Fruit fly (Drosophila melanogaster) whole organism, embryonic: ENCODE measurements around the gene Efr.
A peak's percentile ranks its signal among the peaks of the same experiment; 100 is the strongest.

ENCODE experiments used
- Abd-B ChIP-seq: fragments of 200-800 bp; sonication (Bioruptor generic); optimal IDR thresholded peaks from 2 replicates; lab custom pipeline; 2018; ENCODE audit warnings: missing biosample characterization, mild to moderate bottlenecking, missing genetic modification characterization, moderate library complexity
- Atf6 ChIP-seq: fragments of 200-800 bp; sonication (Bioruptor generic); IDR thresholded peaks from 2 replicates; pipeline ENCODE4 v1.3.6; 2022; ENCODE audit warnings: missing biosample characterization, missing genetic modification characterization
- BtbVII ChIP-seq: fragments of 200-800 bp; sonication (Bioruptor generic); optimal IDR thresholded peaks from 3 replicates; lab custom pipeline; 2017; ENCODE audit warnings: missing biosample characterization, mild to moderate bottlenecking, missing genetic modification characterization
- CG11560 ChIP-seq: fragments of 200-800 bp; sonication (Bioruptor generic); IDR thresholded peaks from 3 replicates; pipeline ENCODE4 v1.3.6; 2022; ENCODE audit warnings: missing biosample characterization, missing genetic modification characterization
- CG12071 ChIP-seq: fragments of 200-800 bp; sonication (Bioruptor generic); optimal IDR thresholded peaks from 3 replicates; lab custom pipeline; 2018; ENCODE audit warnings: missing biosample characterization, mild to moderate bottlenecking, missing genetic modification characterization
- CG13624 ChIP-seq: fragments of 200-800 bp; sonication (Bioruptor generic); optimal IDR thresholded peaks from 2 replicates; lab custom pipeline; 2016; ENCODE audit warnings: missing biosample characterization, missing genetic modification characterization
- CG13894 ChIP-seq: fragments of 200-800 bp; sonication (Bioruptor generic); optimal IDR thresholded peaks from 3 replicates; lab custom pipeline; 2018; ENCODE audit warnings: missing biosample characterization, mild to moderate bottlenecking, missing genetic modification characterization, moderate library complexity
- CG14050 ChIP-seq: fragments of 200-800 bp; sonication (Bioruptor generic); IDR thresholded peaks from 3 replicates; pipeline ENCODE4 v1.3.6; 2022; ENCODE audit warnings: missing biosample characterization, missing genetic modification characterization
- CG15696 ChIP-seq: fragments of 200-800 bp; sonication (Bioruptor generic); optimal IDR thresholded peaks from 2 replicates; lab custom pipeline; 2019; ENCODE audit warnings: missing biosample characterization, mild to moderate bottlenecking, missing genetic modification characterization, moderate library complexity
- CG17328 ChIP-seq: fragments of 200-800 bp; sonication (Bioruptor generic); IDR thresholded peaks from 2 replicates; pipeline ENCODE4 v1.3.6; 2022; ENCODE audit warnings: missing biosample characterization, missing genetic modification characterization
- CG17912 ChIP-seq: fragments of 200-800 bp; sonication (Bioruptor generic); optimal IDR thresholded peaks from 2 replicates; lab custom pipeline; 2018; ENCODE audit warnings: missing biosample characterization, mild to moderate bottlenecking, missing genetic modification characterization
- CG2202 ChIP-seq: fragments of 200-800 bp; sonication (Bioruptor generic); optimal IDR thresholded peaks from 2 replicates; lab custom pipeline; 2018; ENCODE audit warnings: missing biosample characterization, mild to moderate bottlenecking, missing genetic modification characterization
- CG2712 ChIP-seq: fragments of 200-800 bp; optimal IDR thresholded peaks from 3 replicates; lab custom pipeline; 2019; ENCODE audit warnings: missing biosample characterization, mild to moderate bottlenecking, missing genetic modification characterization, moderate library complexity
- CG30431 ChIP-seq: fragments of 200-800 bp; sonication (Bioruptor generic); optimal IDR thresholded peaks from 2 replicates; lab custom pipeline; 2017; ENCODE audit warnings: missing biosample characterization, missing genetic modification characterization
- CG33557 ChIP-seq: fragments of 200-800 bp; sonication (Bioruptor generic); optimal IDR thresholded peaks from 2 replicates; lab custom pipeline; 2019; ENCODE audit warnings: missing biosample characterization, mild to moderate bottlenecking, missing genetic modification characterization, moderate library complexity
- CG34376 ChIP-seq: fragments of 200-800 bp; sonication (Bioruptor generic); optimal IDR thresholded peaks from 2 replicates; lab custom pipeline; 2018; ENCODE audit warnings: missing biosample characterization, mild to moderate bottlenecking, missing genetic modification characterization
- CG3847 ChIP-seq: fragments of 200-800 bp; sonication (Bioruptor generic); IDR thresholded peaks from 2 replicates; pipeline ENCODE4 v1.3.6; 2022; ENCODE audit warnings: missing biosample characterization, missing genetic modification characterization
- CG4328 ChIP-seq: fragments of 200-800 bp; sonication (Bioruptor generic); optimal IDR thresholded peaks from 3 replicates; lab custom pipeline; 2017; ENCODE audit warnings: missing biosample characterization, missing genetic modification reagents, missing genetic modification characterization
- CG7928 ChIP-seq: fragments of 200-800 bp; sonication (Bioruptor generic); optimal IDR thresholded peaks from 2 replicates; lab custom pipeline; 2017; ENCODE audit warnings: missing biosample characterization, mild to moderate bottlenecking, missing genetic modification characterization
- CG8089 ChIP-seq: fragments of 200-800 bp; sonication (Bioruptor generic); optimal IDR thresholded peaks from 3 replicates; lab custom pipeline; 2016; ENCODE audit warnings: missing biosample characterization, missing genetic modification characterization
- CG8359 ChIP-seq: fragments of 200-800 bp; sonication (Bioruptor generic); optimal IDR thresholded peaks from 2 replicates; lab custom pipeline; 2017; ENCODE audit warnings: missing biosample characterization, mild to moderate bottlenecking, missing genetic modification characterization, borderline replicate concordance
- CG9876 ChIP-seq: fragments of 200-800 bp; sonication (Bioruptor generic); optimal IDR thresholded peaks from 2 replicates; lab custom pipeline; 2016; ENCODE audit warnings: missing biosample characterization, missing genetic modification characterization
- CG9932 ChIP-seq: fragments of 200-800 bp; sonication (Bioruptor generic); IDR thresholded peaks from 2 replicates; pipeline ENCODE4 v1.3.6; 2022; ENCODE audit warnings: missing biosample characterization, missing genetic modification characterization
- Dll ChIP-seq: fragments of 200-800 bp; sonication (Bioruptor generic); IDR thresholded peaks from 4 replicates; pipeline ENCODE4 v1.3.6; 2022; ENCODE audit warnings: missing biosample characterization, missing genetic modification characterization; ENCODE audit not compliant: partially characterized antibody
- E2f2 ChIP-seq: fragments of 200-800 bp; sonication (Bioruptor generic); IDR thresholded peaks from 2 replicates; pipeline ENCODE4 v1.3.6; 2022; ENCODE audit warnings: missing biosample characterization, missing genetic modification characterization
- Elba2 ChIP-seq: fragments of 200-800 bp; sonication (Bioruptor generic); optimal IDR thresholded peaks from 3 replicates; lab custom pipeline; 2016; ENCODE audit warnings: missing biosample characterization, missing genetic modification characterization
- GATAe ChIP-seq: fragments of 200-800 bp; sonication (Bioruptor generic); conservative IDR thresholded peaks from 2 replicates; pipeline ENCODE4 v1.3.6; 2022; ENCODE audit warnings: missing biosample characterization, missing genetic modification characterization
- HHEX ChIP-seq: fragments of 200-800 bp; sonication (Bioruptor generic); optimal IDR thresholded peaks from 3 replicates; lab custom pipeline; 2017; ENCODE audit warnings: missing biosample characterization, mild to moderate bottlenecking, missing genetic modification characterization, missing genetic modification reagents
- HLH54F ChIP-seq: fragments of 200-800 bp; sonication (Bioruptor generic); optimal IDR thresholded peaks from 3 replicates; lab custom pipeline; 2016; ENCODE audit warnings: missing biosample characterization, missing genetic modification characterization
- Myb ChIP-seq: fragments of 200-800 bp; sonication (Bioruptor generic); optimal IDR thresholded peaks from 2 replicates; lab custom pipeline; 2016; ENCODE audit warnings: missing biosample characterization, missing genetic modification characterization
- Six4 ChIP-seq: fragments of 200-800 bp; sonication (Bioruptor generic); optimal IDR thresholded peaks from 2 replicates; lab custom pipeline; 2016; ENCODE audit warnings: missing biosample characterization, missing genetic modification characterization
- Stat92E ChIP-seq, 3 experiments: fragments of >200 bp in 2 of 3; fragments of 200-800 bp in 1 of 3; sonication (Bioruptor generic) in 1 of 3; optimal IDR thresholded peaks; 2 replicates each; lab custom pipeline; 2017 to 2019; ENCODE audit warnings: missing biosample characterization in 3 of 3, missing genetic modification characterization in 3 of 3, mild to moderate bottlenecking in 1 of 3, moderate library complexity in 1 of 3
- ab ChIP-seq: fragments of 200-800 bp; sonication (Bioruptor generic); optimal IDR thresholded peaks from 2 replicates; lab custom pipeline; 2016; ENCODE audit warnings: missing biosample characterization, missing genetic modification characterization
- ci ChIP-seq: fragments of 200-800 bp; sonication (Bioruptor generic); IDR thresholded peaks from 3 replicates; pipeline ENCODE4 v1.3.6; 2022; ENCODE audit warnings: missing biosample characterization, missing genetic modification characterization
- corto ChIP-seq: fragments of 200-800 bp; sonication (Bioruptor generic); optimal IDR thresholded peaks from 2 replicates; lab custom pipeline; 2016; ENCODE audit warnings: missing biosample characterization, mild to moderate bottlenecking, missing genetic modification characterization, moderate library complexity
- en ChIP-seq: fragments of 200-800 bp; sonication (Bioruptor generic); optimal IDR thresholded peaks from 2 replicates; lab custom pipeline; 2016; ENCODE audit warnings: missing biosample characterization, missing genetic modification characterization
- gt ChIP-seq: fragments of 200-800 bp; sonication (Bioruptor generic); IDR thresholded peaks from 2 replicates; pipeline ENCODE4 v1.3.6; 2022; ENCODE audit warnings: missing biosample characterization, missing genetic modification characterization
- ind ChIP-seq: fragments of 200-800 bp; sonication (Bioruptor generic); optimal IDR thresholded peaks from 3 replicates; lab custom pipeline; 2016; ENCODE audit warnings: missing biosample characterization, missing genetic modification characterization
- jumu ChIP-seq: fragments of 200-800 bp; sonication (Bioruptor generic); optimal IDR thresholded peaks from 3 replicates; lab custom pipeline; 2016; ENCODE audit warnings: missing biosample characterization, missing genetic modification characterization
- lola ChIP-seq, 3 experiments: fragments of >200 bp in 2 of 3; fragments of 200-800 bp in 1 of 3; sonication (Bioruptor generic) in 1 of 3; optimal IDR thresholded peaks; 2 replicates each; lab custom pipeline; 2017 to 2019; ENCODE audit warnings: missing biosample characterization in 3 of 3, missing genetic modification characterization in 3 of 3, mild to moderate bottlenecking in 1 of 3, moderate library complexity in 1 of 3
- mam ChIP-seq: fragments of 200-800 bp; sonication (Bioruptor generic); optimal IDR thresholded peaks from 3 replicates; lab custom pipeline; 2016; ENCODE audit warnings: missing biosample characterization, missing genetic modification characterization
- nau ChIP-seq: fragments of 200-800 bp; sonication (Bioruptor generic); optimal IDR thresholded peaks from 3 replicates; lab custom pipeline; 2017; ENCODE audit warnings: missing biosample characterization, mild to moderate bottlenecking, missing genetic modification characterization, missing genetic modification reagents
- pnt ChIP-seq: fragments of 200-800 bp; sonication (Bioruptor generic); optimal IDR thresholded peaks from 3 replicates; lab custom pipeline; 2016; ENCODE audit warnings: missing biosample characterization, missing genetic modification characterization
- repo ChIP-seq: fragments of 200-800 bp; sonication (Bioruptor generic); optimal IDR thresholded peaks from 2 replicates; lab custom pipeline; 2016; ENCODE audit warnings: missing biosample characterization, missing genetic modification characterization
- sens-2 ChIP-seq: fragments of 200-800 bp; sonication (Bioruptor generic); IDR thresholded peaks from 2 replicates; pipeline ENCODE4 v1.3.6; 2022; ENCODE audit warnings: missing biosample characterization, missing genetic modification characterization
- sna ChIP-seq: fragments of 200-800 bp; sonication (Bioruptor generic); IDR thresholded peaks from 2 replicates; pipeline ENCODE4 v1.3.6; 2022; ENCODE audit warnings: missing biosample characterization, missing genetic modification characterization; ENCODE audit not compliant: partially characterized antibody
- stwl ChIP-seq: fragments of 200-800 bp; sonication (Bioruptor generic); optimal IDR thresholded peaks from 3 replicates; lab custom pipeline; 2018; ENCODE audit warnings: missing biosample characterization, mild to moderate bottlenecking, missing genetic modification characterization, moderate library complexity
- tup ChIP-seq: fragments of 200-800 bp; sonication (Bioruptor generic); optimal IDR thresholded peaks from 2 replicates; lab custom pipeline; 2016; ENCODE audit warnings: missing biosample characterization, mild to moderate bottlenecking, missing genetic modification characterization, moderate library complexity
- vfl ChIP-seq: fragments of 200-800 bp; sonication (Bioruptor generic); optimal IDR thresholded peaks from 2 replicates; lab custom pipeline; 2016; ENCODE audit warnings: missing biosample characterization, missing genetic modification characterization
- wek ChIP-seq: fragments of 200-800 bp; sonication (Bioruptor generic); optimal IDR thresholded peaks from 3 replicates; lab custom pipeline; 2018; ENCODE audit warnings: missing biosample characterization, mild to moderate bottlenecking, missing genetic modification characterization, moderate library complexity

Gene Efr

DNA sequence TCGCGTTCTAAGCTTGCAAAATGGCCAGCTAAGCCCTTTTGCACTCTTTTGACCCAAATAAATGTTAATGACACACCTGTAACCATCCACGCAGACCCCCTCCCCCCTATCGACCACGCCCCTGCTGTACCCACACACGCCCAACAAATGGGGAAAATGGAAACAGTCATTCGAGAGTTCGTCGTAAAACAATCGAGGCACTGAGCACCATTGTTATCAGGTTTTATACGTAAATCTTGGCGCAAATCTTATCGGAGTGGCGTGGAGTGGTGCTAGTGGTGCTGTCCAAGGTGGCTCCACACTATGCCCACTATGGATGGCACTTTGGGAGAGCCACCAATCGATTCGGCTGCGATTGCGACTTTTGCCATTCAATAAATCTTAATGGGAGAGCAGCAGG is 44.7 kb downstream of the Efr start (continued):
- 0 out of 2 replicates have a peak, but pooled peaks have one; percentile 5 for TF ChIP-seq CG3847 (GFP tag; lab: Robert Waterston, UW)
- no peak for TF ChIP-seq Stat92E (GFP tag; optimal IDR thresholded peaks at IDR 0.05; lab: Kevin White, UChicago)
- TF ChIP-seq ind = no peak
- no peak for TF ChIP-seq CG9876 (GFP tag; lab: Kevin White, UChicago)
- no peak for TF ChIP-seq CG12071 (GFP tag; lab: Kevin White, UChicago)
- TF ChIP-seq repo (GFP tag; lab: Kevin White, UChicago) = no peak
- TF ChIP-seq GATAe = peak; percentile 52; the same call in 1 of the 2 replicates
- no peak for TF ChIP-seq CG17328 (GFP tag; lab: Robert Waterston, UW)
- no peak for TF ChIP-seq lola (GFP tag; optimal IDR thresholded peaks at IDR 0.05; lab: Kevin White, UChicago)
- no peak for TF ChIP-seq CG8359 (GFP tag; lab: Kevin White, UChicago)
- TF ChIP-seq CG8089 = no peak
- no peak for TF ChIP-seq BtbVII (GFP tag; lab: Kevin White, UChicago)
- TF ChIP-seq jumu (GFP tag; lab: Kevin White, UChicago) = no peak
- no peak for TF ChIP-seq HHEX
- TF ChIP-seq ab (GFP tag; lab: Kevin White, UChicago) = no peak
- TF ChIP-seq ci (GFP tag; lab: Robert Waterston, UW) = no peak
- TF ChIP-seq Six4 (GFP tag; lab: Kevin White, UChicago) = no peak
- TF ChIP-seq CG11560 (tag; lab: Robert Waterston, UW) = no peak

DNA sequence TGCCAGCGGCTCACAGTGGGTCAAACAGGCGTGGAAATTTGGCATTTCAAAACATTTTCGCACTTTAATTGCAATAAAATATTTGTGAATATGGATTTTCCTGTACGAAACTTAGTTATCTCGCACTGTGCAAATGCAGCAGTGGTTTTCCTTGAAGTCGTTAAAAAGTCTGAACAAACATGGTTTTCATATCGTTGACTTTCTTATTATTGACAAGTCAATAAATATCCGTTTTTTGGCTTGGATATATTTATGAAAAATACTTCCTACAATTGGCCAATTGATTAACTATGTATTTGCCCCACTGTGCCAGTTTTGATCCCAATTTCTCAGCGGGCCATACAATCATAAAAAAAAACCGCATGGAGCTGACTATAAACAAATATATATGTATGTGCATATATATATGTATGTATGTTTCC is 45.7 kb downstream of the Efr start:
- TF ChIP-seq stwl (tag; lab: Kevin White, UChicago) (peak; percentile 39), HLH54F (GFP tag; lab: Kevin White, UChicago) (peak; percentile 95), Abd-B (GFP tag; lab: Kevin White, UChicago) (peak; percentile 95), Atf6 (GFP tag; lab: Robert Waterston, UW) (peak; percentile 95), pnt (peak; percentile 97), wek (GFP tag; lab: Kevin White, UChicago) (peak; percentile 86), CG13624 (GFP tag; lab: Kevin White, UChicago) (peak; percentile 92), CG9932 (GFP tag; lab: Robert Waterston, UW) (peak; percentile 81), CG2712 (peak; percentile 96), Myb (peak; percentile 82), nau (GFP tag; lab: Kevin White, UChicago) (peak; percentile 97), mam (peak; percentile 94), E2f2 (GFP tag; lab: Robert Waterston, UW) (peak; percentile 84), tup (GFP tag; lab: Kevin White, UChicago) (peak; percentile 78), Dll (GFP tag; lab: Robert Waterston, UW) (no peak), CG8359 (GFP tag; lab: Kevin White, UChicago) (peak; percentile 87), CG14050 (GFP tag; lab: Robert Waterston, UW) (peak; percentile 94), CG2202 (tag; lab: Kevin White, UChicago) (peak; percentile 82), sna (GFP tag; lab: Robert Waterston, UW) (0 out of 2 replicates have a peak, but pooled peaks have one; percentile 33), sens-2 (peak; percentile 90), en (peak; percentile 96), CG30431 (GFP tag; lab: Kevin White, UChicago) (peak; percentile 94), CG15696 (peak; percentile 81), CG7928 (GFP tag; lab: Kevin White, UChicago) (peak; percentile 66), CG13894 (peak; percentile 73), CG33557 (GFP tag; lab: Kevin White, UChicago) (peak; percentile 65), vfl (peak; percentile 84), CG4328 (GFP tag; lab: Kevin White, UChicago) (peak; percentile 90), CG34376 (GFP tag; lab: Kevin White, UChicago) (peak; percentile 86), Elba2 (GFP tag; lab: Kevin White, UChicago) (peak; percentile 31), CG17912 (GFP tag; lab: Kevin White, UChicago) (peak; percentile 82), gt (GFP tag; lab: Robert Waterston, UW) (peak; percentile 85), corto (GFP tag; lab: Kevin White, UChicago) (peak; percentile 33)
